Worm (Caenorhabditis elegans) whole organism, dauer: ENCODE results near the gene T04A8.7.

Source experiments
- unc-62 ChIP-seq: sonication (generic microtip); optimal IDR thresholded peaks from 2 replicates; lab custom pipeline; 2017; ENCODE audit warnings: missing biosample characterization, missing genetic modification reagents, missing genetic modification characterization

T04A8.7 gene

DNA sequence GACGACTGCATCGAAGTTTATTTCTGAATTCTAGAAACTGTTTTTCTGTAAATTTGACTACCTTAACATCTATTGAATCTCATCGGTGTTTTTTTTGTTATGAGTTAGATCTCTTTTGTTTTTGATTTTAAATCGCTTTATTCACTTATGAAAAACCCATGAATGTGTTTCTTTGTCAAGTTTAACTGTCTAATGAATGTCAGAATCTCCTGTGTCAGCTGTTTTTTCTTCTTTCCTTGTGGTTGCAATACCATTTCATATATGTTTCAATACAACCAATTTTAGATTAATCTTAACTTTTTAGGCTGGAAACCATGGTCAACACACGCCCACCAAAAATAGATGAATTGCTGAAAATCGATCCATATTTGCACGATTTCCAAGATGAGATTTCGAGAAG, at the start of gene T04A8.7:
TSS of gene T04A8.7 (plus strand) at position 301 of the 400 bp plus-strand sequence.
- no peak for TF ChIP-seq unc-62

DNA sequence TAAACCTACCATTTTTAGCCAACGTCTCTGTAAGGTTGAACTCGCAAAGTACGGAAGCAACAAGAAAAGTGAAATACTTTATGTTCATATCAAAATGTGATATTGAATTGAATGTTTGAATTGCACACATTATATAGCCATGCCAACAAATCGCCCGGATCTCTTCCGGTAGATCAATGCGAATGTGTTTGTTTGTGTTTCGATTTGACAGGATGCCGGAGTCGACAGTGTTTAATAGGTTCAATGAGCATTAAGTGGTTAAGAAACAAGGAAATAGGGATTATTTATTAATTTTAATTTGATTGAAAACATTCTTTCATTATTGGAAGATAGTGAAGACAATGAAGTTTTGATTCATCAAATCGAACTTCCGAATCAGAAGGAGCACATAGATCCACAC, 48.9 kb upstream of the T04A8.7 start, which contains the start of gene pqn-29:
TSS of gene pqn-29 (minus strand) at position 101 of the 400 bp plus-strand sequence.
- no peak for TF ChIP-seq unc-62

DNA sequence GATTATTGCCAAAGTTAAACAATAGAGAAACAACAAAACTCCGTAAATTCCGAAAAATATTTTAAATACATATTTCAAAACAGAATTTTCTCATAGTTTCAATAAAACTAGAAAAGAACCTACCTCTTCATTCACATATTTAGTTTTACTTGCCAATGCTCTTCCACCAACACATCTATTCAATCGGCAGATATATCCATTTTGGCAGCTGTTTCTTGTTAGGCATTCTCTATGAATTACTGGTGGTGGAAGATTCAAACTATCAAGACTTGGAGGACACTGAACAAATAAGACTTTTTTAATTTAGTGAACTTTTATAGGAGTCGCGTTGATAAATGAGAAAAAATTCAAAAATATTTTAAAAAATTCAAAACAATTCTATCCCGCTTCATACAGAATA, 47.8 kb upstream of the T04A8.7 start:
- no peak for TF ChIP-seq unc-62

DNA sequence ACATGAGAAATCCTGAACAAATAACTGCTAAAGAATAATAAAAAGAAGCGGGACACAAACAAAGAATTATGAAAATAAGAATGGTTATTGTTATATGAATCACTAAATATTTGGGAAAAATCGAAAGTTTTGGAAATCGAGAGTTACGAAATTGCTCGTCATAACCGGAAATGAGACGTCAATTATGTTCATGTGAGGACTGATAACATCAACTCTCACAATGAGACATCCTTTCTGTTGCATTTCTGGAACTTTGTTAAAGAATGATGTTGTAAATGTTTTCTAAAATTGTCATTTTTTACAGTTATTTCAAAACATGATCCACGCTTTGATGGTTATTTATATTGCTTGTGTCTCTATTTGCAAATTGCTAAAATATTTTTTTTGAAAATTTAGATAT, 47.3 kb upstream of the T04A8.7 start, which contains the start of gene T23F11.6:
TSS of gene T23F11.6 (minus strand) at position 45 of the 400 bp plus-strand sequence.
- TF ChIP-seq unc-62: no peak

DNA sequence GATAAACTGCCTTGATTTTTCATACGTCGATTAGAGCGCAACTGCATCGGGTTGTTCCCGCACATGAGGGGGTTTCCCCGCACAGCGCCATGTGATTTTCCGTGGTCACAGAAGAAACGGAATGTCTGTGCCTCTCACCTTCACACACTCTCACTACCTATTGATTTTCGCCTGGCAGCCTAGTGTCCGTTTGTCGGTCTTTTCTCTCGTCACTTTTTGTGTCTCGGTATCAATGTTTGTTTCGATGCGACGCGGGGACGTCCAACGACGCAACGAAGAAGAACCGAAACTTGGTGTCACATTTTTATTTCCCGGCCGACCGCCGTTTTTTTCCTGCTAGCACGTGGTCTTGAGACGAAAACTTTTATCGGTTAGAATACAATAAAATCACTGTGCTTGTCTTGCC, 45.8 kb upstream of the T04A8.7 start:
- no peak for TF ChIP-seq unc-62

DNA sequence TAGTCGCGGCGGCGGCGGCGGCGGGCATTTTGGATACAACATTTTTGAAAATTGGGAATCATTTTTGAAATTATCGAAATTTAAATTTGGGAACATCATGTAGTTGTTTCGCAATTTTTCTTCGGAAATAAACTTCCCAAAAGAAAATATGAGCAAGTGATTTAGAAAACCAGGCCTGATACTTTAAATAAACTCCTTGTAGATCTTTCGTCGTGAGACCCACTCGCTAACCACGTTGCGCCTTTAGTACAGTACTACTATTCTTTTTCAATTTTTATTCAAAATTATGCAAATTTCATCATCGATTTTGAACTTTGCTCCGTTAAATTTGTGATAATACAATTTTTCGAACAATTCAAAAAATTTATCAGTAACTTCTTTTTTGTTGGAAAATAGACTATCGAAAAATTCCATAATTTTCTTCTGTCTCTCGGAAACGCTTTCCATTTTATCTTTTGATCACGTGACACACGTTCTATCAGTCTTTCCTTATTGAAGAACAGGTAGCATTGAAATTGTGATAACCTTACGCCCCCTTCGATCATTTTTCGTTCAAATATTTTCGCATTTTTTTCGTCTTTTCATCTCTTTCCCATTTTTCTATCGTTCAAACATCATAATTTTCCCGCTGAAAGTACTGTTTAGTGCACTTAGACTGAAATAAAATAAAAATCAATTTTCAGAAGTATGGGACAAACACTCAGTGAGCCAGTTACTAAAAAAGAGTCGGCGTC, 45.2 kb upstream of the T04A8.7 start, which contains the start of gene ppm-2:
TSS of gene ppm-2 (plus strand) at position 684 of the 734 bp plus-strand sequence.
- no peak for TF ChIP-seq unc-62

DNA sequence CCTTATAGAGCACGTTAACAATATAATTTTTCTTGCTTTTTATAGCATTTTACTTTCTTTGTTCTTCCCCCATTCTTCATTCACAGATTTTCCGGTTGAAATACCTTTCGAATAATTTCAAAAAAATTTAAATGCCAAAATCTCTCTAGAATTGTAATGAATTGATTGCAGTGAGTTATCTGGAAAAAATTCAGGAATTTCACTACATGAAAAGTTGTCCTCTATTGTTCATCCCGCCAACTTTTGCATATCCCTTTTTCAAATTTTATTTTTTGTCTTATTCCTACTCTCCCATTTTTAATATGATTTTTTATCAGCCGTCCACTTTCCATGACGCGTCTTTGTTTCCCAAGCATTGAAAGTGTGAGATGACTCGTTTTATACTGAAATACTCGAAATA, 41.8 kb upstream of the T04A8.7 start:
- no peak for TF ChIP-seq unc-62

DNA sequence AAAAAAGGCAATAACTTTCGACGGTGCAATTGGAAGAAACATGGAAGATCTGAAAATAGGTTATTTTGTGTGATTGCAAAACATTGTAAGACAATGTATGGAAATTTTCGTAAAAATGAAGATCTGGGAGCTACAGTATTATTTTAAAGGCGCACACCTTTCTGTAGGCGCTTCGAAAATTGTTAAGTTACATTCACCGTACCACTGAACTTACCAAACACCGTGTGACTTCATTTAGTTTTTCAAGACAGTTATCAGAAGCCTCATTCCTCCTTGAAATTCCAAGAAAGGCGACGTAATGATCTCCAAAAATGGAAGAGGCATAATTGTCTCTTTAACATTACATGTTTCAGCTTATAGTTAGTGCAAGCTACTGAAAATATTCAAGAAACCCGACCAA, 41.2 kb upstream of the T04A8.7 start:
- no peak for TF ChIP-seq unc-62

DNA sequence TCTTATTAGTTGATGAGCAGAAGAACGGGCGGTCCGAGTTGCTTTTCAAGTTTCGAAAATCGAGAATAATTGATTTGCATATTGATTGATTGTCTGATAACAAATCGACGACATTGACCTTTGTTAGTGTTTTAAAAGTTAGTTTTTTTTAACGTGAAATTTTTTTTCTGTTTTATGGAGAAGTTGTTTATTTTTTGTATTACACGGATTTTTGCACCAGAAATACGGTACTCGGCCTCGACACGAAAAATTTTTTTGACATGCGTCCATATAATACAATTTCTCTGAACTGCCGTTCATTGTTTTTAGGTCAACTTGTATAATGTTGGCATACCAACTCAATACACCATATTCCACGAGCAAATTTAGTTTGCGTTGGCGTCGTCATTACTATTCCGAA, 39.8 kb upstream of the T04A8.7 start, which contains the start of gene T23F11.2:
TSS of gene T23F11.2 (minus strand) at position 101 of the 400 bp plus-strand sequence.
- TF ChIP-seq unc-62: no peak

DNA sequence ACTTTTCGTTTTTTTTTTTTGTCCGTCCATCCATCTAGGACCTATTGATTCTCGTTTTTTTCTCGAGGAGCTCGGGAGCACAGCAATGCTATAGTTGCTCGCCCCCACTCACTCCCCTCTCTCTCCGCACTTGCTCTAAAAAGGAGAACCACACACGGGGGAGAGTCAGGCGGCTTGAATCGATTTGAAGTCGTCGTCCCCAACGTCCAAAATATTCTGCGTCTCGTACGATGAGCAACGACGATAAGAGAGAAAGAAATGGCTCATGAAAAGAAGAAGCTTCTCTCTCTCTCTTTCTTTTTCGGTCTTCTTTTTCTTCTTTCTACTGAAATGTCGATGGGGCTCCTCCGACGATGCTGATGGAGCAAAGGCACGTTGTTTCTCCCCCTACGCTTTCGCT, 38.7 kb upstream of the T04A8.7 start:
- no peak for TF ChIP-seq unc-62

DNA sequence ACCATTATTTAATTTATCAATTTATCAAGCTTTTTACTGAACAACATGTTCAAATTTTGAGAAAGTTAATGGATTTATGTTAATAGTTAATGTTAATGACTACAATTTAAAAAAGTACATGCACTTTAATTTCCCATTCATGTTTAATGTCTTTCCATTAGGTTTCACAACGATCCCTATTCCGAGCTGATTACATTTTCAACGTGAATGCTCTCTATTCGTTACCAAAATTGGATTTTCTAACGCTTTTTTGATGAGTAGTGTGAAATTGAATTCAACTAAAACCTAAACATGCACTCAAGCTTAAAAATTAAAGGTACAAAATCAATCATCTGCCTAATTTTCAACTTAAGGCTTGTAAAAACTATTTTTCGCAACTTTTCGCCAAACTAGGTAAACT, 37.8 kb upstream of the T04A8.7 start:
- TF ChIP-seq unc-62: no peak

DNA sequence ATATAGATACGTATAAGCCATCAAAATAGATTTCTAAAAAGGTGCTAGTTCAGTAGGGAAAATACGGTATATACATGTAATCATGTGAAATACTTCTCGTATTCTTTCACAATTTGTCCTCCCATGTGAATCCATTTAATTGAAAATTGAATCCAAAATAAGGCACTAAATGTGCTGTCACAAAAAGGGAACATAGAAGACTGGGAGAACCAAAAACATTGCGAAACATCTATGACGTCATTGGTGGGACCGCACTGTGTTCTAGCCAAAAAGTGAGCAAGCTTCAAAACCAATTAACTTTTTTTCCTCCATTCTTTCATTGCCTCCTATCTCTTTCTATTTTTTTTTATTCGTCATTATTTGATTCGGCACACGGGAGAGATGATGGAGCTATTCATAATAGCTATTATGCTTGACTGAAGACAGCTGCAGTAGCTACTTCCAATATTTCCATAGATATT, 36.7 kb upstream of the T04A8.7 start, which contains the start of gene cdka-1:
TSS of gene cdka-1 (plus strand) at position 411 of the 461 bp plus-strand sequence.
- TF ChIP-seq unc-62: no peak

DNA sequence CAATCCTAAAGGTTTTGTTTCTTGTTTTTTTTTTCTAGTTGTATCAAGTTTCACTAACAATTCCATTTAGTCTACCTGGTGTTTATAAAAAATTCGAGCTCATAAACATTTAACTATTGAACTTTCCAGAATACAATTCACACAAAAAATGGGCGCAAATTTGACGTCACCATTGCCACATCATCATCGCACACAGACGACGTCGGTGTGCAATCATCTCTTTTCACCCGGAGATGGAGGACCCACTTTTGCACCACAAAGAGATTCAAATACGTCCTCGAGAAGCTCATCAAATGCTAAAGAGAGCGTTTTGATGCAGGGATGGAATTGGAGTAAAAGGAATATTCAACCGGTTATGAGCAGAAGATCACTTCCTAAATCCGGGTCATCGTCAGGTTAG, 35.7 kb upstream of the T04A8.7 start:
- no peak for TF ChIP-seq unc-62

DNA sequence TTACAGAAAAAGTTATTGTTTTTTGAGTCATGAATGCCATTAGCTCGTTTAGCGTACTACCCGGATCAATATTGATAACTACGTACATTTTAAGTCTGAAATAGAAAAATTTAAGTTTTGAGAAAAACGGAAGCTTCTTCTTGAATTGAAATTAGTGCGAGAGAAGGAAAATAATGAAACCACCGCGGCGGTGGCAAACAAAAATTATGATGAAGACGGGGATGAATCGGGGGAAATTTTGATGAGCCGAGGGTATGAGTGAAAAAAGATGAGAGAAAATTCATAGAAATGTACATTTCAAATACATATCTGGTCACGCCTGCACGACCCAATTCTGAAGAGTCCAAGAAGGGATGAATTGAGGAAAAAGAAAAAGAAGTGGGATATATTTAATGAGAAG, 29.9 kb upstream of the T04A8.7 start, which contains the start of gene T23F11.4:
TSS of gene T23F11.4 (minus strand) at position 101 of the 400 bp plus-strand sequence.
- TF ChIP-seq unc-62: no peak

DNA sequence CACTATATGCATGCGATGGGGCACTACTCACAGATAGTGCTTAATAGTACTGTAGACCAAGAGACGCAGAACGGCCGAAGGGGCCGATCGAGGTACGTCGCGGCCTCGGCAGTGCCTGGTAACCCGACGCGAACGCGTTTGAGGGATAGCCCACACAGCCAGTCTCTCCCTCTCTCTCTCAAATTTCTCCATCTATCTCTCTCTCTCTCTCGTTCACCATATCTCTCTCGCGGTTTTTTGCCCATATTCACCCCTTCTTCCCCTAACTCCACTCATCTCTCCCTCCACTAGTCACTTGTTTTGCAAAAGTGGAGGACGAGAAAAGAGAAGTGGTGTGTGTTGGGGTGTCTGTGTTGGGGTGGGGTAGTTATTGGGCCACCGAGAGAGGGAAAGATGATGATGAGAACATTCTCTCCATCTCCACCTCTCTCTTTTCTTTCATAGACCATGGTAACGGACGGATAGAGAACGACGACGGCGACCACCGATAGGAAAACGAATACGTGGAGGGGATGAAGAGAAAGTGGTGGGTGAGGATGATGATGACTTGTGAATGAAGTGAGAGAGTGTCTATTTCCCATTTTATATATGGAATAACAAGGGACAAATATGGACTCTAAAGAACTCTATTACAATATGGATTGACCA, 28.3 kb upstream of the T04A8.7 start:
- no peak for TF ChIP-seq unc-62

DNA sequence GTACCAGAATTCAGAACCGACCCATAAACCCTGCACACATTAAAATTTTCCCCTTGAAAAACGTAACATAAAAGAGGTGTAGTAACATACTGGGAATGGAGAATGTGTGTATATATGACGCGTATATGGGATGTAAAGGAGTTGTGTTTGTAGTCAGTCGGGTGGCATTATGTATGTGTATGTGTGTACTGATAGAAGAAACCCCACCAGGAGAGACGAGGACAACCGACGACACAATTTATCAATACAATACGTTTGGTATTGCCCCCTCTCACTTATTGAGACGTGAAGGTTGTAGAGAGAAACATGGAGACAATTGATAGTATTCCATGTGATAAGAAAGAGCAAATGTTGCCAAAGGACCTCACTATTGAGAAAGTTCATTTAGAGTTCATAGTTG, 27.1 kb upstream of the T04A8.7 start:
- no peak for TF ChIP-seq unc-62

DNA sequence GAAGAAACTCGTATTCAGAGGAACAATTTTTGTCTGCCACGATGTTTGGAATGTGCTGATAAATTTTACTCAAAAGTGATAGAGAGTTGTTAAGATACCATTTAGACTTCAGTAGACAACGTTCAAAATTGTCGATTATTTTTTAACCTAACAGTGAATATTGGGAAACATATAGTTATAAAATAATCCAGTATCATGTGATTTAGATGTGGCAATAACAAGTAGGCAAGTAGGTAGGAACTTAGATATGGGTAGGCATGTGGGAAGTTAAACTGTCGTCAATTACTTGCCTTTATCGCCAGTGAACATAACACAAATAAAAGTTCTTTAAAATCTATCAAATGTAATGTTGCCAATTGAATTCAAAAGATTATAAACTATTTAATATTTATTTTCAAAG, 23.7 kb upstream of the T04A8.7 start, which contains the start of gene T23F11.11:
TSS of gene T23F11.11 (minus strand) at position 101 of the 400 bp plus-strand sequence.
- no peak for TF ChIP-seq unc-62

DNA sequence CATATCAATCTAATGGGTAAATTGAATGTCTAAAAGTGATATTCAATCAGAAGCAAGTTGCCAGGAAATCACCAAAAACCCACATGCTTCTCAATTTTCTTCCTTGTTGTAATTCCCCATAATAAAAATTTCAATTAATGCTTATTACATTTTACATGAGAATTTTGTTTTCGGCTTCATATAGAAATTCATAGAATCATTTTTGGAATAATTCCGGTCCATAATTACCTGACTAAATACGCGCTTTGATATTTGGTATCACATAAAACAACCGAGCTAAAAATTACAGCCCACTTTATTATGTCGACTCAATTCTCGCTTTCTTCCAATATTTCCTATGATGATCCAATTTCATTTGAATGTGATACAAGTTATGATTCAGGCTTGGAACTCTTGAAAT, 23.2 kb upstream of the T04A8.7 start, which contains the start of gene srg-13:
TSS of gene srg-13 (plus strand) at position 301 of the 400 bp plus-strand sequence.
- no peak for TF ChIP-seq unc-62
